Worm (Caenorhabditis elegans): ENCODE measurements around the gene gpx-6.

ce11 chrIV:8192878-8193277 lies 29.1 kb upstream of the gpx-6 start:
- TF ChIP-seq med-1 (GFP tag; optimal IDR thresholded peaks at IDR 0.05; ENCODE audit: insufficient read depth) (no peak), ztf-29 (GFP tag; IDR thresholded peaks at IDR 0.05) (no peak), klf-2 (GFP tag; conservative IDR thresholded peaks at IDR 0.05) (no peak), cog-1 (tag; optimal IDR thresholded peaks at IDR 0.05) (no peak), T22C8.4 (GFP tag; IDR thresholded peaks at IDR 0.05) (no peak), ztf-23 (GFP tag; IDR thresholded peaks at IDR 0.05) (no peak)

Measured in whole organism, midembryonic.